Fruit fly (Drosophila melanogaster) whole organism, embryonic: ENCODE measurements around the gene CG7548.
A peak's percentile ranks its signal among the peaks of the same experiment; 100 is the strongest.

Experiments used
- CG10147 ChIP-seq: fragments of 200-800 bp; sonication (Bioruptor generic); optimal IDR thresholded peaks from 2 replicates; lab custom pipeline; 2019; ENCODE audit warnings: missing biosample characterization, mild to moderate bottlenecking, missing genetic modification characterization, moderate library complexity
- CG12219 ChIP-seq: fragments of 200-800 bp; sonication (Bioruptor generic); optimal IDR thresholded peaks from 3 replicates; lab custom pipeline; 2018; ENCODE audit warnings: missing biosample characterization, mild to moderate bottlenecking, missing genetic modification characterization
- CG12299 ChIP-seq: fragments of 200-800 bp; sonication (Bioruptor generic); optimal IDR thresholded peaks from 2 replicates; lab custom pipeline; 2018; ENCODE audit warnings: missing biosample characterization, mild to moderate bottlenecking, missing genetic modification characterization
- CG30431 ChIP-seq: fragments of 200-800 bp; sonication (Bioruptor generic); optimal IDR thresholded peaks from 2 replicates; lab custom pipeline; 2017; ENCODE audit warnings: missing biosample characterization, missing genetic modification characterization
- CG3726 ChIP-seq: fragments of 200-800 bp; sonication (Bioruptor generic); IDR thresholded peaks from 3 replicates; pipeline ENCODE4, ENCODE4 v1.3.6; 2022; ENCODE audit warnings: missing biosample characterization, missing genetic modification characterization
- Fer2 ChIP-seq: fragments of 200-800 bp; sonication (Bioruptor generic); optimal IDR thresholded peaks from 2 replicates; lab custom pipeline; 2018; ENCODE audit warnings: missing biosample characterization, mild to moderate bottlenecking, missing genetic modification characterization, moderate library complexity
- Hr3 ChIP-seq: fragments of 200-800 bp; sonication (Bioruptor generic); optimal IDR thresholded peaks from 3 replicates; lab custom pipeline; 2016; ENCODE audit warnings: missing biosample characterization, missing genetic modification characterization
- btn ChIP-seq: fragments of 200-800 bp; sonication (Bioruptor generic); optimal IDR thresholded peaks from 2 replicates; lab custom pipeline; 2016; ENCODE audit warnings: missing biosample characterization, missing genetic modification characterization
- crc ChIP-seq: fragments of 200-800 bp; sonication (Bioruptor generic); optimal IDR thresholded peaks from 2 replicates; lab custom pipeline; 2016; ENCODE audit warnings: missing biosample characterization, missing genetic modification characterization
- emc ChIP-seq: fragments of 200-800 bp; sonication (Bioruptor generic); optimal IDR thresholded peaks from 2 replicates; lab custom pipeline; 2016; ENCODE audit warnings: missing biosample characterization, missing genetic modification characterization
- hkb ChIP-seq, 2 experiments: fragments of 200-800 bp in 1 of 2; fragments of >200 bp in 1 of 2; sonication (Bioruptor generic) in 1 of 2; IDR thresholded peaks in 1 of 2; optimal IDR thresholded peaks in 1 of 2; 2 replicates each; pipeline versions ENCODE4 v1.3.6 to Lab custom; 2017 to 2022; ENCODE audit warnings: missing biosample characterization in 1 of 2, missing genetic modification characterization in 1 of 2
- tna ChIP-seq: fragments of 200-800 bp; sonication (Bioruptor generic); IDR thresholded peaks from 2 replicates; pipeline ENCODE4 v1.3.6; 2022; ENCODE audit warnings: missing biosample characterization, missing genetic modification characterization; ENCODE audit not compliant: partially characterized antibody
- tx ChIP-seq: fragments of 200-800 bp; sonication (Bioruptor generic); optimal IDR thresholded peaks from 2 replicates; lab custom pipeline; 2016; ENCODE audit warnings: missing biosample characterization, missing genetic modification characterization

- no peak for TF ChIP-seq emc
- no peak for TF ChIP-seq Fer2
- TF ChIP-seq CG30431 (GFP tag; lab: Kevin White, UChicago) = no peak
- no peak for TF ChIP-seq CG10147
- no peak for TF ChIP-seq btn
- no peak for TF ChIP-seq CG3726 (GFP tag; lab: Robert Waterston, UW)
- no peak for TF ChIP-seq tx (GFP tag; lab: Kevin White, UChicago)
- TF ChIP-seq hkb (optimal IDR thresholded peaks at IDR 0.05; lab: Kevin White, UChicago) = no peak
- no peak for TF ChIP-seq hkb (GFP tag; IDR thresholded peaks at IDR 0.05; lab: Robert Waterston, UW)
- TF ChIP-seq tna (GFP tag; lab: Robert Waterston, UW) = no peak
- no peak for TF ChIP-seq CG12299
- TF ChIP-seq Hr3 (GFP tag; lab: Kevin White, UChicago) = peak; percentile 56
- TF ChIP-seq CG12219 = no peak
- no peak for TF ChIP-seq crc (GFP tag; lab: Kevin White, UChicago)
These were observed 4.7 kb upstream of the CG7548 start, which contains the start of gene CG7546 for dm6 chr3L:7510414-7511384.
